Worm (Caenorhabditis elegans) whole organism, L2 larva: ENCODE data around the gene rbm-42.

ENCODE experiments used
- C34F6.9 ChIP-seq: fragments of 150-350 bp; optimal IDR thresholded peaks from 2 replicates; lab custom pipeline; 2014; ENCODE audit warnings: missing biosample characterization, missing genetic modification characterization
- F13H6.1 ChIP-seq: sonication (generic microtip); optimal IDR thresholded peaks from 2 replicates; lab custom pipeline; 2016; ENCODE audit warnings: missing genetic modification characterization, missing compliant biosample characterization
- ceh-16 ChIP-seq: fragments of 150-350 bp; optimal IDR thresholded peaks from 2 replicates; lab custom pipeline; 2014; ENCODE audit warnings: missing biosample characterization, missing genetic modification characterization
- crh-2 ChIP-seq: sonication (generic microtip); optimal IDR thresholded peaks from 2 replicates; lab custom pipeline; 2017; ENCODE audit warnings: missing biosample characterization, missing genetic modification characterization
- fos-1 ChIP-seq: fragments of 150-350 bp; optimal IDR thresholded peaks from 2 replicates; lab custom pipeline; 2014; ENCODE audit warnings: missing biosample characterization, missing genetic modification characterization
- gmeb-1 ChIP-seq: fragments of 150-350 bp; optimal IDR thresholded peaks from 2 replicates; lab custom pipeline; 2014; ENCODE audit warnings: missing biosample characterization, missing genetic modification characterization
- lin-13 ChIP-seq: fragments of 150-350 bp; optimal IDR thresholded peaks from 2 replicates; lab custom pipeline; 2014; ENCODE audit warnings: missing biosample characterization, missing genetic modification reagents, missing genetic modification characterization
- lin-39 ChIP-seq: fragments of 150-350 bp; optimal IDR thresholded peaks from 2 replicates; lab custom pipeline; 2014; ENCODE audit warnings: missing biosample characterization, missing genetic modification reagents, missing genetic modification characterization
- lsy-2 ChIP-seq, 2 experiments: fragments of 150-350 bp in 1 of 2; sonication (generic microtip) in 1 of 2; optimal IDR thresholded peaks; 2 replicates each; lab custom pipeline; 2014 to 2017; ENCODE audit warnings: missing biosample characterization in 2 of 2, missing genetic modification characterization in 2 of 2
- mab-5 ChIP-seq: fragments of 150-350 bp; optimal IDR thresholded peaks from 2 replicates; lab custom pipeline; 2014; ENCODE audit warnings: missing biosample characterization, missing genetic modification characterization
- nhr-25 ChIP-seq: fragments of 150-350 bp; sonication (generic microtip); optimal IDR thresholded peaks from 3 replicates; lab custom pipeline; 2014; ENCODE audit warnings: missing biosample characterization, missing genetic modification characterization
- sma-3 ChIP-seq: sonication (generic microtip); optimal IDR thresholded peaks from 2 replicates; lab custom pipeline; 2016; ENCODE audit warnings: missing genetic modification reagents, missing genetic modification characterization, missing compliant biosample characterization
- sma-9 ChIP-seq, 2 experiments: fragments of 150-350 bp in 1 of 2; sonication (generic microtip) in 1 of 2; optimal IDR thresholded peaks; 2 replicates each; lab custom pipeline; 2014 to 2016; ENCODE audit warnings: missing genetic modification characterization in 2 of 2, mild to moderate bottlenecking in 1 of 2, missing biosample characterization in 1 of 2, missing compliant biosample characterization in 1 of 2, missing genetic modification reagents in 1 of 2, moderate library complexity in 1 of 2
- unc-55 ChIP-seq: fragments of 150-350 bp; sonication (generic microtip); optimal IDR thresholded peaks from 3 replicates; lab custom pipeline; 2014; ENCODE audit warnings: missing biosample characterization, missing genetic modification reagents, missing genetic modification characterization

rbm-42 gene

DNA sequence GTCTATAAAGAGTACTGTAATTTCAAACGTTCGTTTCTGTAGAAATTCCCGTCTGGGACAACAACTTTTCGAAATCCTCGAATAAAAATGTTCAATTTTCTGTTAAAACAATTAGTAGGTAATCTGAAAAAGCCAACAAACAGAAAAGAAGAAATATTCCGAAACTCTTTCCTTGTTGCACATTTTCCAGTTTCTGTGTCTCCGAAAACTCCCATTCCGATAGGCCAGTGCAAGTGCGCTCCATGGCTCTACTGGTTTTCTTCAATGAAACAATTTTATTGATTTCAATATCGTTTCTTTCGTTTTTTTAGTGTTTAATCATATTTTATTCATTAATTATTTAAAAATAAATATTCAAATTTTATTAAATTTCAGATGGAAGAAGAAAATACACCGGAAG is 50.4 kb downstream of the rbm-42 start, which contains the start of gene F54D8.6:
Gene F54D8.6, plus strand, starts transcription at position 370 of the 400 bp plus-strand sequence.
- peak; percentile 35 for TF ChIP-seq crh-2
- TF ChIP-seq nhr-25 (tag; lab: Kevin White, UChicago): peak; percentile 23
- TF ChIP-seq lin-39 (tag; lab: Kevin White, UChicago): no peak
- TF ChIP-seq fos-1: peak; percentile 30
- TF ChIP-seq C34F6.9 (tag; lab: Kevin White, UChicago): peak; percentile 83
- TF ChIP-seq F13H6.1 (tag; lab: Kevin White, UChicago): no peak
- TF ChIP-seq ceh-16: no peak
- peak in 1 of 2 experiments; percentile 69 for TF ChIP-seq lsy-2 (tag; optimal IDR thresholded peaks at IDR 0.05; lab: Kevin White, UChicago)
- TF ChIP-seq unc-55 (GFP tag; lab: Kevin White, UChicago): peak; percentile 74
- peak; percentile 2 for TF ChIP-seq mab-5
- TF ChIP-seq lin-13 (GFP tag; lab: Kevin White, UChicago): peak; percentile 46
- peak; percentile 54 for TF ChIP-seq sma-3
- peak; percentile 43 for TF ChIP-seq sma-9 (GFP tag; optimal IDR thresholded peaks at IDR 0.05; lab: Kevin White, UChicago)
- TF ChIP-seq sma-9 (tag; optimal IDR thresholded peaks at IDR 0.05; lab: Kevin White, UChicago): no peak
- peak; percentile 40 for TF ChIP-seq gmeb-1 (tag; lab: Kevin White, UChicago)
